Fruit fly (Drosophila melanogaster) whole organism, embryonic: ENCODE results near the gene Gr36b.

ENCODE experiments used
- Adf1 ChIP-seq: fragments of 200-800 bp; sonication (Bioruptor generic); IDR thresholded peaks from 2 replicates; pipeline ENCODE4 v1.3.6; 2022; ENCODE audit warnings: missing biosample characterization, missing genetic modification characterization
- Atf6 ChIP-seq: fragments of 200-800 bp; sonication (Bioruptor generic); IDR thresholded peaks from 2 replicates; pipeline ENCODE4 v1.3.6; 2022; ENCODE audit warnings: missing biosample characterization, missing genetic modification characterization
- B-H1 ChIP-seq: fragments of 200-800 bp; sonication (Bioruptor generic); IDR thresholded peaks from 3 replicates; pipeline ENCODE4 v1.3.6; 2022; ENCODE audit warnings: missing biosample characterization, missing genetic modification characterization
- CG12104 ChIP-seq: fragments of 200-800 bp; sonication (Bioruptor generic); optimal IDR thresholded peaks from 3 replicates; lab custom pipeline; 2016; ENCODE audit warnings: missing biosample characterization, missing genetic modification characterization
- CG12219 ChIP-seq: fragments of 200-800 bp; sonication (Bioruptor generic); optimal IDR thresholded peaks from 3 replicates; lab custom pipeline; 2018; ENCODE audit warnings: missing biosample characterization, mild to moderate bottlenecking, missing genetic modification characterization
- CG13287 ChIP-seq: fragments of 200-800 bp; sonication (Bioruptor generic); IDR thresholded peaks from 2 replicates; pipeline ENCODE4 v1.3.6; 2022; ENCODE audit warnings: missing biosample characterization, missing genetic modification characterization; ENCODE audit not compliant: partially characterized antibody
- CG14050 ChIP-seq: fragments of 200-800 bp; sonication (Bioruptor generic); IDR thresholded peaks from 3 replicates; pipeline ENCODE4 v1.3.6; 2022; ENCODE audit warnings: missing biosample characterization, missing genetic modification characterization
- CG16779 ChIP-seq: fragments of 200-800 bp; sonication (Bioruptor generic); IDR thresholded peaks from 2 replicates; pipeline ENCODE4 v1.3.6; 2022; ENCODE audit warnings: missing biosample characterization, missing genetic modification characterization
- CG16813 ChIP-seq: fragments of 200-800 bp; sonication (Bioruptor generic); IDR thresholded peaks from 3 replicates; pipeline ENCODE4 v1.3.6; 2022; ENCODE audit warnings: missing biosample characterization, missing genetic modification characterization; ENCODE audit not compliant: partially characterized antibody
- CG17802 ChIP-seq: fragments of 200-800 bp; sonication (Bioruptor generic); optimal IDR thresholded peaks from 2 replicates; lab custom pipeline; 2018; ENCODE audit warnings: missing biosample characterization, mild to moderate bottlenecking, missing genetic modification characterization, moderate library complexity
- CG18476 ChIP-seq: fragments of 200-800 bp; sonication (Bioruptor generic); optimal IDR thresholded peaks from 2 replicates; lab custom pipeline; 2016; ENCODE audit warnings: missing biosample characterization, mild to moderate bottlenecking, missing genetic modification characterization
- CG3281 ChIP-seq: fragments of 200-800 bp; sonication (Bioruptor generic); optimal IDR thresholded peaks from 3 replicates; lab custom pipeline; 2017; ENCODE audit warnings: missing biosample characterization, mild to moderate bottlenecking, missing genetic modification characterization
- CG3995 ChIP-seq: fragments of 200-800 bp; sonication (Bioruptor generic); optimal IDR thresholded peaks from 3 replicates; lab custom pipeline; 2016; ENCODE audit warnings: missing biosample characterization, missing genetic modification characterization
- CG4617 ChIP-seq: fragments of 200-800 bp; sonication (Bioruptor generic); optimal IDR thresholded peaks from 3 replicates; lab custom pipeline; 2016; ENCODE audit warnings: missing biosample characterization, missing genetic modification characterization, borderline replicate concordance
- CG4820 ChIP-seq: fragments of 200-800 bp; sonication (Bioruptor generic); optimal IDR thresholded peaks from 3 replicates; lab custom pipeline; 2016; ENCODE audit warnings: missing biosample characterization, missing genetic modification characterization
- CG6175 ChIP-seq: fragments of 200-800 bp; sonication (Bioruptor generic); IDR thresholded peaks from 3 replicates; pipeline ENCODE4 v1.3.6; 2022; ENCODE audit warnings: missing biosample characterization, missing genetic modification characterization
- CG6272 ChIP-seq: fragments of 200-800 bp; sonication (Bioruptor generic); IDR thresholded peaks from 2 replicates; pipeline ENCODE4 v1.3.6; 2022; ENCODE audit warnings: missing biosample characterization, missing genetic modification characterization
- CG7271 ChIP-seq: fragments of 200-800 bp; sonication (Bioruptor generic); optimal IDR thresholded peaks from 2 replicates; lab custom pipeline; 2018; ENCODE audit warnings: missing biosample characterization, mild to moderate bottlenecking, missing genetic modification characterization, moderate library complexity
- CG8944 ChIP-seq: fragments of 200-800 bp; sonication (Bioruptor generic); optimal IDR thresholded peaks from 3 replicates; lab custom pipeline; 2016; ENCODE audit warnings: missing biosample characterization, missing genetic modification characterization
- CG9215 ChIP-seq: fragments of 200-800 bp; sonication (Bioruptor generic); IDR thresholded peaks from 2 replicates; pipeline ENCODE4 v1.3.6; 2022; ENCODE audit warnings: missing biosample characterization, missing genetic modification characterization
- Dad ChIP-seq: fragments of 200-800 bp; sonication (Bioruptor generic); optimal IDR thresholded peaks from 3 replicates; lab custom pipeline; 2016; ENCODE audit warnings: missing biosample characterization, missing genetic modification characterization
- Dfd ChIP-seq, 2 experiments: fragments of >200 bp; optimal IDR thresholded peaks; 2 replicates each; lab custom pipeline; 2017; ENCODE audit warnings: missing biosample characterization in 2 of 2, missing genetic modification characterization in 2 of 2
- Dip3 ChIP-seq: fragments of 200-800 bp; sonication (Bioruptor generic); optimal IDR thresholded peaks from 3 replicates; lab custom pipeline; 2016; ENCODE audit warnings: missing biosample characterization, missing genetic modification characterization
- Drgx ChIP-seq: fragments of 200-800 bp; sonication (Bioruptor generic); IDR thresholded peaks from 2 replicates; pipeline ENCODE4 v1.3.6; 2022; ENCODE audit warnings: missing biosample characterization, missing genetic modification characterization
- Gsc ChIP-seq: fragments of 200-800 bp; sonication (Bioruptor generic); IDR thresholded peaks from 2 replicates; pipeline ENCODE4 v1.3.6; 2022; ENCODE audit warnings: missing biosample characterization, missing genetic modification characterization
- Gug ChIP-seq: fragments of 200-800 bp; sonication (Bioruptor generic); IDR thresholded peaks from 4 replicates; pipeline ENCODE4 v1.3.6; 2022; ENCODE audit warnings: missing biosample characterization, missing genetic modification characterization
- H15 ChIP-seq: fragments of 200-800 bp; sonication (Bioruptor generic); IDR thresholded peaks from 3 replicates; pipeline ENCODE4 v1.3.6; 2022; ENCODE audit warnings: missing biosample characterization, missing genetic modification characterization
- Hey ChIP-seq: fragments of 200-800 bp; sonication (Bioruptor generic); optimal IDR thresholded peaks from 3 replicates; lab custom pipeline; 2018; ENCODE audit warnings: missing biosample characterization, mild to moderate bottlenecking, missing genetic modification characterization
- HmgD ChIP-seq: fragments of 200-800 bp; sonication (Bioruptor generic); optimal IDR thresholded peaks from 3 replicates; lab custom pipeline; 2016; ENCODE audit warnings: missing biosample characterization, missing genetic modification characterization
- Nf-YA ChIP-seq: fragments of 200-800 bp; sonication (Bioruptor generic); IDR thresholded peaks from 2 replicates; pipeline ENCODE4 v1.3.6; 2022; ENCODE audit warnings: missing biosample characterization, missing genetic modification characterization
- Poxn ChIP-seq: fragments of 200-800 bp; sonication (Bioruptor generic); IDR thresholded peaks from 2 replicates; pipeline ENCODE4 v1.3.6; 2022; ENCODE audit warnings: missing biosample characterization, missing genetic modification characterization
- Ptx1 ChIP-seq: fragments of 200-800 bp; sonication (Bioruptor generic); IDR thresholded peaks from 2 replicates; pipeline ENCODE4 v1.3.6; 2022; ENCODE audit warnings: missing biosample characterization, missing genetic modification characterization
- Sox100B ChIP-seq: fragments of 200-800 bp; sonication (Bioruptor generic); optimal IDR thresholded peaks from 3 replicates; lab custom pipeline; 2018; ENCODE audit warnings: missing biosample characterization, mild to moderate bottlenecking, missing genetic modification characterization
- Sry-β ChIP-seq: fragments of 200-800 bp; sonication (Bioruptor generic); optimal IDR thresholded peaks from 2 replicates; lab custom pipeline; 2018; ENCODE audit warnings: missing biosample characterization, mild to moderate bottlenecking, missing genetic modification characterization, moderate library complexity
- al ChIP-seq: fragments of 200-800 bp; sonication (Bioruptor generic); IDR thresholded peaks from 2 replicates; pipeline ENCODE4 v1.3.6; 2022; ENCODE audit warnings: missing biosample characterization, missing genetic modification characterization
- ap ChIP-seq: fragments of 200-800 bp; sonication (Bioruptor generic); IDR thresholded peaks from 2 replicates; pipeline ENCODE4 v1.3.6; 2022; ENCODE audit warnings: missing biosample characterization, missing genetic modification characterization
- bab2 ChIP-seq: fragments of 200-800 bp; sonication (Bioruptor generic); optimal IDR thresholded peaks from 2 replicates; lab custom pipeline; 2016; ENCODE audit warnings: missing biosample characterization, missing genetic modification characterization
- cad ChIP-seq: fragments of >200 bp; optimal IDR thresholded peaks from 2 replicates; lab custom pipeline; 2017; ENCODE audit warnings: missing biosample characterization, missing genetic modification characterization
- cg ChIP-seq: fragments of 200-800 bp; sonication (Bioruptor generic); optimal IDR thresholded peaks from 3 replicates; lab custom pipeline; 2019; ENCODE audit warnings: missing biosample characterization, mild to moderate bottlenecking, missing genetic modification characterization, moderate library complexity
- chn ChIP-seq: fragments of 200-800 bp; sonication (Bioruptor generic); optimal IDR thresholded peaks from 2 replicates; lab custom pipeline; 2016; ENCODE audit warnings: missing biosample characterization, missing genetic modification characterization
- crol ChIP-seq: fragments of 200-800 bp; sonication (Bioruptor generic); IDR thresholded peaks from 2 replicates; pipeline ENCODE4 v1.3.6; 2022; ENCODE audit warnings: missing biosample characterization, missing genetic modification characterization
- danr ChIP-seq: fragments of 200-800 bp; sonication (Bioruptor generic); IDR thresholded peaks from 2 replicates; pipeline ENCODE4 v1.3.6; 2022; ENCODE audit warnings: missing biosample characterization, missing genetic modification characterization
- dimm ChIP-seq: fragments of 200-800 bp; sonication (Bioruptor generic); IDR thresholded peaks from 2 replicates; pipeline ENCODE4 v1.3.6; 2022; ENCODE audit warnings: missing biosample characterization, missing genetic modification characterization
- en ChIP-seq: fragments of 200-800 bp; sonication (Bioruptor generic); optimal IDR thresholded peaks from 2 replicates; lab custom pipeline; 2016; ENCODE audit warnings: missing biosample characterization, missing genetic modification characterization
- eve ChIP-seq, 2 experiments: fragments of >200 bp; optimal IDR thresholded peaks; 2 replicates each; lab custom pipeline; 2017; ENCODE audit warnings: missing biosample characterization in 2 of 2, missing genetic modification characterization in 2 of 2
- fu2 ChIP-seq: fragments of 200-800 bp; sonication (Bioruptor generic); optimal IDR thresholded peaks from 2 replicates; lab custom pipeline; 2016; ENCODE audit warnings: missing biosample characterization, missing genetic modification characterization
- kay ChIP-seq: fragments of 200-800 bp; sonication (Bioruptor generic); optimal IDR thresholded peaks from 2 replicates; lab custom pipeline; 2016; ENCODE audit warnings: missing biosample characterization, missing genetic modification characterization
- klu ChIP-seq: fragments of 200-800 bp; sonication (Bioruptor generic); IDR thresholded peaks from 2 replicates; pipeline ENCODE4 v1.3.6; 2022; ENCODE audit warnings: missing biosample characterization, missing genetic modification characterization
- prd ChIP-seq, 3 experiments: fragments of >200 bp in 2 of 3; fragments of 200-800 bp in 1 of 3; sonication (Bioruptor generic) in 1 of 3; optimal IDR thresholded peaks in 2 of 3; IDR thresholded peaks in 1 of 3; 2 replicates in 2 of 3; 3 replicates in 1 of 3; pipeline versions ENCODE4 v1.3.6 to Lab custom; 2017 to 2022; ENCODE audit warnings: missing biosample characterization in 1 of 3, missing genetic modification characterization in 1 of 3
- so ChIP-seq: fragments of 200-800 bp; sonication (Bioruptor generic); IDR thresholded peaks from 3 replicates; pipeline ENCODE4 v1.3.6; 2022; ENCODE audit warnings: missing biosample characterization, missing genetic modification characterization
- tx ChIP-seq: fragments of 200-800 bp; sonication (Bioruptor generic); optimal IDR thresholded peaks from 2 replicates; lab custom pipeline; 2016; ENCODE audit warnings: missing biosample characterization, missing genetic modification characterization
- zen2 ChIP-seq: fragments of 200-800 bp; sonication (Bioruptor generic); IDR thresholded peaks from 3 replicates; pipeline ENCODE4 v1.3.6; 2022; ENCODE audit warnings: missing biosample characterization, missing genetic modification characterization; ENCODE audit not compliant: partially characterized antibody
- zfh1 ChIP-seq: fragments of 200-800 bp; sonication (Bioruptor generic); IDR thresholded peaks from 3 replicates; pipeline ENCODE4 v1.3.6; 2022; ENCODE audit warnings: missing biosample characterization, missing genetic modification characterization
- zfh2 ChIP-seq: fragments of 200-800 bp; sonication (Bioruptor generic); optimal IDR thresholded peaks from 2 replicates; lab custom pipeline; 2016; ENCODE audit warnings: missing biosample characterization, missing genetic modification characterization

The Gr36b gene

dm6 chr2L:17207072-17207471 lies 28.5 kb downstream of the Gr36b start (continued):
- TF ChIP-seq crol (no peak), CG18476 (GFP tag; lab: Kevin White, UChicago) (no peak), prd (optimal IDR thresholded peaks at IDR 0.05; lab: Kevin White, UChicago) (no peak), prd (GFP tag; IDR thresholded peaks at IDR 0.05; lab: Robert Waterston, UW) (no peak; the same call in 2 of the 3 replicates), zfh2 (GFP tag; lab: Kevin White, UChicago) (no peak), CG12104 (GFP tag; lab: Kevin White, UChicago) (no peak), H15 (GFP tag; lab: Robert Waterston, UW) (no peak), CG9215 (no peak), bab2 (GFP tag; lab: Kevin White, UChicago) (no peak), zen2 (GFP tag; lab: Robert Waterston, UW) (no peak), CG17802 (tag; lab: Kevin White, UChicago) (no peak), Adf1 (no peak), Dad (GFP tag; lab: Kevin White, UChicago) (no peak), CG6175 (GFP tag; lab: Robert Waterston, UW) (no peak), CG3281 (GFP tag; lab: Kevin White, UChicago) (peak; percentile 48), CG4820 (no peak), CG12219 (GFP tag; lab: Kevin White, UChicago) (no peak), CG8944 (no peak), Drgx (GFP tag; lab: Robert Waterston, UW) (no peak), Sry-β (GFP tag; lab: Kevin White, UChicago) (no peak), B-H1 (no peak), Poxn (no peak), ap (GFP tag; lab: Robert Waterston, UW) (no peak), CG16813 (GFP tag; lab: Robert Waterston, UW) (no peak), kay (GFP tag; lab: Kevin White, UChicago) (no peak), cg (GFP tag; lab: Kevin White, UChicago) (no peak), Nf-YA (GFP tag; lab: Robert Waterston, UW) (no peak), cad (GFP tag; lab: Kevin White, UChicago) (no peak), fu2 (no peak), danr (no peak), CG3995 (GFP tag; lab: Kevin White, UChicago) (no peak), so (GFP tag; lab: Robert Waterston, UW) (no peak), dimm (no peak), Dfd (GFP tag; optimal IDR thresholded peaks at IDR 0.05; lab: Kevin White, UChicago) (no peak), tx (GFP tag; lab: Kevin White, UChicago) (no peak), en (no peak), al (GFP tag; lab: Robert Waterston, UW) (no peak), CG4617 (GFP tag; lab: Kevin White, UChicago) (no peak), klu (GFP tag; lab: Robert Waterston, UW) (no peak), Ptx1 (GFP tag; lab: Robert Waterston, UW) (0 out of 2 replicates have a peak, but pooled peaks have one; percentile 12), CG6272 (GFP tag; lab: Robert Waterston, UW) (no peak), Atf6 (GFP tag; lab: Robert Waterston, UW) (no peak), HmgD (GFP tag; lab: Kevin White, UChicago) (no peak), Dip3 (GFP tag; lab: Kevin White, UChicago) (no peak), Gsc (no peak), CG7271 (tag; lab: Kevin White, UChicago) (no peak), Hey (tag; lab: Kevin White, UChicago) (no peak), CG16779 (GFP tag; lab: Robert Waterston, UW) (no peak), eve (GFP tag; optimal IDR thresholded peaks at IDR 0.05; lab: Kevin White, UChicago) (peak in 1 of 2 experiments; percentile 25), chn (GFP tag; lab: Kevin White, UChicago) (no peak), Gug (GFP tag; lab: Robert Waterston, UW) (no peak), CG14050 (GFP tag; lab: Robert Waterston, UW) (no peak), zfh1 (no peak), CG13287 (no peak), Sox100B (GFP tag; lab: Kevin White, UChicago) (peak; percentile 36)
